Worm (Caenorhabditis elegans) whole organism, young adult: ENCODE data around the gene acl-9.

Source experiments
- K11D2.4 ChIP-seq: fragments of 200-800 bp; sonication (Bioruptor generic); IDR thresholded peaks from 2 replicates; pipeline ENCODE4 v1.3.6; 2022; ENCODE audit warnings: missing genetic modification reagents, missing genetic modification characterization, missing compliant biosample characterization
- cebp-1 ChIP-seq, 2 experiments: fragments of 200-800 bp in 1 of 2; sonication (Bioruptor generic) in 1 of 2; sonication (generic microtip) in 1 of 2; IDR thresholded peaks in 1 of 2; optimal IDR thresholded peaks in 1 of 2; 2 replicates each; pipeline versions ENCODE4 v1.3.6 to Lab custom; 2017 to 2022; ENCODE audit warnings: missing compliant biosample characterization in 2 of 2, missing genetic modification characterization in 2 of 2, mild to moderate bottlenecking in 1 of 2, missing genetic modification reagents in 1 of 2, moderate library complexity in 1 of 2
- lag-1 ChIP-seq: fragments of 200-800 bp; sonication (Bioruptor generic); IDR thresholded peaks from 2 replicates; pipeline ENCODE4 v1.3.6; 2022; ENCODE audit warnings: missing genetic modification reagents, missing genetic modification characterization, missing compliant biosample characterization
- xnd-1 ChIP-seq: sonication (generic microtip); optimal IDR thresholded peaks from 2 replicates; lab custom pipeline; 2016; ENCODE audit warnings: missing genotype, missing genetic modification reagents, missing genetic modification characterization, missing compliant biosample characterization

ce11 chrV:6453122-6453521 is at the start of gene acl-9:
- TF ChIP-seq K11D2.4 (GFP tag; lab: Robert Waterston, UW) (no peak), cebp-1 (GFP tag; IDR thresholded peaks at IDR 0.05; lab: Robert Waterston, UW) (no peak), cebp-1 (tag; optimal IDR thresholded peaks at IDR 0.05; lab: Kevin White, UChicago) (no peak), lag-1 (GFP tag; lab: Robert Waterston, UW) (no peak), xnd-1 (tag; lab: Kevin White, UChicago) (no peak)
